Worm (Caenorhabditis elegans) whole organism, young adult: Measurements from ENCODE around the gene B0495.9.

Source experiments
- F22D6.2 ChIP-seq: sonication (generic microtip); optimal IDR thresholded peaks from 2 replicates; lab custom pipeline; 2016; ENCODE audit warnings: mild to moderate bottlenecking, missing genetic modification characterization, missing compliant biosample characterization
- K11D2.4 ChIP-seq: fragments of 200-800 bp; sonication (Bioruptor generic); IDR thresholded peaks from 2 replicates; pipeline ENCODE4 v1.3.6; 2022; ENCODE audit warnings: missing genetic modification reagents, missing genetic modification characterization, missing compliant biosample characterization
- T07F8.4 ChIP-seq: sonication (generic microtip); optimal IDR thresholded peaks from 2 replicates; lab custom pipeline; 2016; ENCODE audit warnings: mild to moderate bottlenecking, missing genetic modification characterization, moderate library complexity, missing compliant biosample characterization
- Y79H2A.3 ChIP-seq: fragments of 200-800 bp; sonication (Bioruptor generic); conservative IDR thresholded peaks from 2 replicates; pipeline ENCODE4 v1.3.6; 2022; ENCODE audit warnings: missing genetic modification reagents, missing genetic modification characterization, missing compliant biosample characterization
- die-1 ChIP-seq: sonication (generic microtip); optimal IDR thresholded peaks from 2 replicates; lab custom pipeline; 2016; ENCODE audit warnings: missing genotype, mild to moderate bottlenecking, missing genetic modification characterization, missing compliant biosample characterization
- egl-18 ChIP-seq: fragments of 200-800 bp; sonication (Bioruptor generic); IDR thresholded peaks from 2 replicates; pipeline ENCODE4 v1.3.6; 2022; ENCODE audit warnings: missing genetic modification reagents, missing genetic modification characterization, missing compliant biosample characterization
- gei-17 ChIP-seq: fragments of 200-800 bp; sonication (Bioruptor generic); optimal IDR thresholded peaks from 2 replicates; lab custom pipeline; 2018; ENCODE audit warnings: mild to moderate bottlenecking, missing genetic modification characterization, missing compliant biosample characterization
- let-526 ChIP-seq: fragments of 200-800 bp; sonication (Bioruptor generic); IDR thresholded peaks from 2 replicates; pipeline ENCODE4 v1.3.6; 2022; ENCODE audit warnings: missing genetic modification reagents, missing genetic modification characterization, missing compliant biosample characterization
- nfya-1 ChIP-seq: sonication (generic microtip); optimal IDR thresholded peaks from 2 replicates; lab custom pipeline; 2017; ENCODE audit warnings: antibody characterized with exemption, missing compliant biosample characterization, missing genetic modification characterization, borderline replicate concordance; ENCODE audit not compliant: insufficient read depth
- pha-4 ChIP-seq: fragments of 150-350 bp; sonication (generic microtip); optimal IDR thresholded peaks from 2 replicates; lab custom pipeline; 2014; ENCODE audit warnings: missing biosample characterization, missing genetic modification reagents, missing genetic modification characterization
- xnd-1 ChIP-seq: sonication (generic microtip); optimal IDR thresholded peaks from 2 replicates; lab custom pipeline; 2016; ENCODE audit warnings: missing genotype, missing genetic modification reagents, missing genetic modification characterization, missing compliant biosample characterization

DNA sequence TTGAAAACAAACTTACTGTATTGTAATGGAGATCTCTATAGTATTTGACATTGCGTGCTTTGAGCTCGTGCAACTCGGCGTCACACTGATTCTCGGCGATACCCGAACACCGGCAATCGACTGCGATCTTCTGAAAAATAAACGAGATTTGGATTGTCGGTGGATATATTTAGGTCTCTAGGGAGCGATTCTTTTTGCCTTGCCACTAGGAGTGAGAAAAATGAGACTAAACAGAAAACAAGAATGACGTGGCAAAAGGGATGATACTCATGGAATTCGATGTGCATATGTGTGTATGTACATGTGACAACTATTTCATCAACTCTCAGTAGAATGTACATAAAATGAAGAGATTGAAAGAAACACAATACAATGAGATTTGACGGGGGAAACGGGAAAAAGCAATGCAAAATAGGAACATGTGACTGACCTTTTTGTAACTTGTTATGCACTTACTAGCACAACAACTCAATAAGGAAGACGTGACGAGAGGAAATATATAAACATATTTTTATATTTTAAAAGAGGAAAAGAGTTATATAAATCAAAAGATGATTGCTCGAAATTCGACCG is 6.2 kb upstream of the B0495.9 start:
- TF ChIP-seq pha-4 (tag; lab: Kevin White, UChicago) (no peak), K11D2.4 (GFP tag; lab: Robert Waterston, UW) (no peak), Y79H2A.3 (GFP tag; lab: Robert Waterston, UW) (no peak), let-526 (GFP tag; lab: Robert Waterston, UW) (no peak), T07F8.4 (tag; lab: Kevin White, UChicago) (no peak), egl-18 (GFP tag; lab: Robert Waterston, UW) (no peak), gei-17 (GFP tag; lab: Kevin White, UChicago) (no peak), F22D6.2 (no peak), nfya-1 (tag; lab: Kevin White, UChicago) (no peak), xnd-1 (tag; lab: Kevin White, UChicago) (no peak), die-1 (tag; lab: Kevin White, UChicago) (no peak)
